Worm (Caenorhabditis elegans): ENCODE measurements around the gene F58H7.1.

DNA sequence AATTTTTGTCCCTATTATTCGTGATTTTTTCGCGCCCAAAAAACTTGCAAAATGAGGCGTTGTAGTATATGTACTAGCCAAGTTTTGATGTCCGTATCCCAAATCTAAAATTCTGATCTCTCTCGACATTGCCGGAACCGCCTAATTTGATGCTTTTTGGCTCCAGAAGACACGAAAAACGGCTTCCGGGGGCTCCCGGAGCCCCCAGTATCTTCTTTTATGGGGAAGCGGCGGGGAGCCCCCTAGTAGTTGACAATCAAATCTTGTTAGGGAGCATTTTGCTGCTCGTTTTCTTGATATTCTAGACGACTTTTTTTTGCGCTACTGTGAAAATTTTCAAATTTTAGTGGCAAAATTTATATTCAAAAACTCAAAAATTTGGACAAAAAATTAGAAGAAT lies 15.9 kb upstream of the F58H7.1 start:
- TF ChIP-seq blmp-1 (tag; optimal IDR thresholded peaks at IDR 0.05; ENCODE audit: insufficient read depth) (no peak), lin-39 (tag; optimal IDR thresholded peaks at IDR 0.05) (no peak), mdl-1 (tag; optimal IDR thresholded peaks at IDR 0.05) (no peak), ceh-16 (tag; optimal IDR thresholded peaks at IDR 0.05) (no peak)

All from whole organism, L2 larva.